Worm (Caenorhabditis elegans) whole organism, mixed stage, embryonic: ENCODE measurements around the gene shw-3.

Experiments used
- bed-3 ChIP-seq: fragments of 200-800 bp; sonication (Bioruptor generic); optimal IDR thresholded peaks from 3 replicates; lab custom pipeline; 2018; ENCODE audit warnings: mild to moderate bottlenecking, missing genetic modification characterization, moderate library complexity, missing compliant biosample characterization
- elt-1 ChIP-seq: sonication (generic microtip); optimal IDR thresholded peaks from 2 replicates; lab custom pipeline; 2017; ENCODE audit warnings: missing genetic modification characterization, mild to moderate bottlenecking, missing compliant biosample characterization, antibody characterized with exemption, moderate library complexity, borderline replicate concordance; ENCODE audit not compliant: insufficient read depth
- elt-3 ChIP-seq: fragments of 150-350 bp; optimal IDR thresholded peaks from 2 replicates; lab custom pipeline; 2014; ENCODE audit warnings: missing biosample characterization, missing genetic modification characterization
- mep-1 ChIP-seq: fragments of 150-350 bp; optimal IDR thresholded peaks from 2 replicates; lab custom pipeline; 2017; ENCODE audit warnings: missing biosample characterization, missing genetic modification reagents, missing genetic modification characterization, inconsistent platforms
- nhr-12 ChIP-seq: fragments of 150-350 bp; optimal IDR thresholded peaks from 2 replicates; lab custom pipeline; 2014; ENCODE audit warnings: missing biosample characterization, missing genetic modification characterization
- ztf-11 ChIP-seq: fragments of 150-350 bp; optimal IDR thresholded peaks from 2 replicates; lab custom pipeline; 2014; ENCODE audit warnings: missing biosample characterization, missing genetic modification characterization

- peak; percentile 74 for TF ChIP-seq bed-3 (GFP tag; lab: Kevin White, UChicago)
- TF ChIP-seq ztf-11 (tag; lab: Kevin White, UChicago), result no peak
- peak; percentile 16 for TF ChIP-seq elt-1
- TF ChIP-seq nhr-12 (tag; lab: Kevin White, UChicago), result no peak
- peak; percentile 26 for TF ChIP-seq mep-1 (tag; lab: Kevin White, UChicago)
- no peak for TF ChIP-seq elt-3 (tag; lab: Kevin White, UChicago)
These were observed 16.4 kb upstream of the shw-3 start for ce11 chrV:13003378-13003777.
